Worm (Caenorhabditis elegans) whole organism, midembryonic: ENCODE results near the gene faah-2.
A peak's percentile ranks its signal among the peaks of the same experiment; 100 is the strongest.

ENCODE experiments used
- T22C8.4 ChIP-seq: fragments of 200-800 bp; sonication (Bioruptor generic); IDR thresholded peaks from 2 replicates; pipeline ENCODE4 v1.3.6; 2022; ENCODE audit warnings: missing genetic modification characterization, missing compliant biosample characterization
- cog-1 ChIP-seq: sonication (generic microtip); optimal IDR thresholded peaks from 2 replicates; lab custom pipeline; 2016; ENCODE audit warnings: missing genetic modification characterization, missing compliant biosample characterization
- flt-1 ChIP-seq: fragments of 200-800 bp; sonication (Bioruptor generic); IDR thresholded peaks from 2 replicates; pipeline ENCODE4 v1.3.6; 2022; ENCODE audit warnings: missing genetic modification characterization, missing compliant biosample characterization
- klf-2 ChIP-seq: fragments of 200-800 bp; sonication (Bioruptor generic); conservative IDR thresholded peaks from 2 replicates; pipeline ENCODE4 v1.3.6; 2022; ENCODE audit warnings: missing genetic modification reagents, missing genetic modification characterization, missing compliant biosample characterization
- med-1 ChIP-seq: sonication (generic microtip); optimal IDR thresholded peaks from 2 replicates; lab custom pipeline; 2017; ENCODE audit warnings: missing genetic modification characterization, mild to moderate bottlenecking, missing compliant biosample characterization, antibody characterized with exemption, missing genetic modification reagents; ENCODE audit not compliant: insufficient read depth
- ref-1 ChIP-seq: fragments of 200-800 bp; sonication (Bioruptor generic); conservative IDR thresholded peaks from 2 replicates; pipeline ENCODE4 v1.3.6; 2022; ENCODE audit warnings: missing genetic modification reagents, missing genetic modification characterization, missing compliant biosample characterization
- tab-1 ChIP-seq: fragments of 200-800 bp; sonication (Bioruptor generic); IDR thresholded peaks from 2 replicates; pipeline ENCODE4 v1.3.6; 2022; ENCODE audit warnings: missing genetic modification characterization, missing compliant biosample characterization
- ztf-23 ChIP-seq: fragments of 200-800 bp; sonication (Bioruptor generic); IDR thresholded peaks from 2 replicates; pipeline ENCODE4 v1.3.6; 2022; ENCODE audit warnings: missing genetic modification reagents, missing genetic modification characterization, missing compliant biosample characterization
- ztf-29 ChIP-seq: fragments of 200-800 bp; sonication (Bioruptor generic); IDR thresholded peaks from 2 replicates; pipeline ENCODE4 v1.3.6; 2022; ENCODE audit warnings: missing genetic modification reagents, missing genetic modification characterization, missing compliant biosample characterization

The faah-2 gene

DNA sequence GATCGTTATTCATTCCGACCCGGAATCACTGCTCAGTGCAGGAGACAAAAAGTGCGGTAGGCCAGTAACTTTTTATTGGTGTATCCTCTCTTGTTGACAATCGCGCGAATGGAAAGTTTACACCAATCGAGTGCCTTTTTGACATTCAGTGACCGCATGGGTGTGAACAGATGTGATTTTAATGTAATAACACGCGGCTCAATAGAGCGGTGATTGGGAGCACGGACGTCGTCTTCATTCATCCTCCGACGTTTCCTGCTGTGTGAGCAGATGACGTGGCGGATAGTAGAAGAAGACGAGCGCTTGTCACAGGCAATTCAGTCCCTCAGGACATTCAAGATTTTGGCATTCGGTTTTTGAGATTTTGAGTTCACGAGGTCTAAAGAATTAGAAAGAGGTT, 30.3 kb downstream of the faah-2 start:
- TF ChIP-seq ztf-23: no peak
- no peak for TF ChIP-seq cog-1 (tag; lab: Kevin White, UChicago)
- no peak for TF ChIP-seq ref-1 (GFP tag; lab: Robert Waterston, UW)
- TF ChIP-seq ztf-29 (GFP tag; lab: Robert Waterston, UW): no peak
- no peak for TF ChIP-seq tab-1 (GFP tag; lab: Robert Waterston, UW)

DNA sequence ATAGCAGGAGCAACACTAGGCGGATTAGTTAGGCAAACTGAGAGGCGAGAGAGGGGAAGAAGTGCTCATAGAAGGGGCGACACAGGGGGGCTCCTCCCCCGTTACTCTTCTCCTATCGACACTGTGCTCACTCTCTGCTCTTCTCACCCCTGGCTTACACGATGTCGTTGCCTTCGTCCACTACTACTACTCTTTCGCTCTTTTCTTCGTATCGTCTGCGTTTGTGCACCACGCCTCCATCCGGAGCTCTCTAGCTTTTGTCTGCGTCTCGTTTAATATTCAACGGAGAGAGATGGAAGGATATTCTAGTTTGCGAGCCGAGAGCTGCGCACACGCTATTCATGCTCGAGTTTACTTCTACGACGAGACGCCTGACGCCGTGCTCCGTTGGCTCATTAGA, 31.1 kb downstream of the faah-2 start:
- TF ChIP-seq T22C8.4: no peak
- peak; percentile 6 for TF ChIP-seq cog-1 (tag; lab: Kevin White, UChicago)
- TF ChIP-seq med-1 (GFP tag; lab: Kevin White, UChicago): no peak
- TF ChIP-seq flt-1 (GFP tag; lab: Robert Waterston, UW): peak; percentile 75; the same call in 1 of the 2 replicates
- TF ChIP-seq tab-1 (GFP tag; lab: Robert Waterston, UW): 0 out of 2 replicates have a peak, but pooled peaks have one; percentile 44

DNA sequence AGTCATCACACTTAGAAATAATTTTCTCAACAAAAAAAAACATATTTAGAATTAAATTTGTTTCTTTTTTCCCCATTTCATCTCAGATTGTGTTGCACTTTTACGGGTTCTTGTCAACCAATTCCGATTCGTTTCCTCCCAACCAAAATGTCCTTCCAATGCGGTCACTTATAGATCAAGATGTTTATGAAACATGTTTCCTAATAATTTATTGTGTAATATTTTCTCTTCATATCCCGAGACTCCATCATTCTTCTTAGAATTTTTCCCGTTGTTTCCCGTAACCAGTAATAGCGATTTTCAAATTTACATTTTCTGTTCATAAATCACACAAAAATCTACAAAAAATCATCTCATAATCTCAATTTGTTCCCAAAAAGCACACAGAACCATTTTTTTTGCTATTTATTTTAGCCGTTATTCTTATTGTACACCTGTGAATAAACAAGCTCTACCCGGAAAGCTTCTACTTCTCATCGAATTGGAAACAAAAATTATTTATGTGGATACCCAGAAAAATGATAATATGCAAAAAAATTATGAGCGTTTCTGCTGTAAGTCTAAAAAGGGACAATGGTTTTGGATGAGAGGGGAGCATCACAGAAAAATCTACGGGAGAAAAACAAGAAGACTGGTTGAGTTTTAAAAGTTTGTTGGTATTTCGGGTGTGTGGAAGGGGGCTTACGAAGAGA, 36.3 kb downstream of the faah-2 start:
- TF ChIP-seq tab-1 (GFP tag; lab: Robert Waterston, UW) (no peak), med-1 (GFP tag; lab: Kevin White, UChicago) (no peak), flt-1 (GFP tag; lab: Robert Waterston, UW) (no peak), ztf-23 (no peak), ref-1 (GFP tag; lab: Robert Waterston, UW) (no peak), T22C8.4 (no peak), ztf-29 (GFP tag; lab: Robert Waterston, UW) (no peak), klf-2 (no peak), cog-1 (tag; lab: Kevin White, UChicago) (no peak)

DNA sequence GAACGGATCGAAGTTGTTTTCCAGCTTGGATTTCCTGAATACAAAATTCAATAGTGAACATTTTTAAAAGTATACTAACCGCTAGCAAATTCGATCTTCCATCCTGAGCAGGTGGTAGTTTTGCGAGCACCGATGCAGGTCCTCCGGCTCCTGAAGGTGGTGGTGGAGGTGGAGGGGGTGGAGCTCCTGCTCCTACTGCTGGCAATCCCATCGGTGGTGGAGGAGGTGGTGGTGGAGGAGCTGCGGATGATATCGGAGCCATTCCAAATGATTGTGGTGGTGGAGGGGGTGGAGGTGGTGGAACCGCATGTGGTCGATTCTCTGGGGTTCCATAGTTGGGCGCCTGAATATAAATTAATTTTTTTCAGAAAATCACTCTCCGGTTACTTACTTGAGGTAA, 37.4 kb downstream of the faah-2 start:
- TF ChIP-seq ztf-29 (GFP tag; lab: Robert Waterston, UW) (no peak), ztf-23 (no peak; the same call in 1 of the 2 replicates), T22C8.4 (no peak), med-1 (GFP tag; lab: Kevin White, UChicago) (no peak), flt-1 (GFP tag; lab: Robert Waterston, UW) (no peak), tab-1 (GFP tag; lab: Robert Waterston, UW) (no peak), klf-2 (no peak), ref-1 (GFP tag; lab: Robert Waterston, UW) (no peak), cog-1 (tag; lab: Kevin White, UChicago) (no peak)

DNA sequence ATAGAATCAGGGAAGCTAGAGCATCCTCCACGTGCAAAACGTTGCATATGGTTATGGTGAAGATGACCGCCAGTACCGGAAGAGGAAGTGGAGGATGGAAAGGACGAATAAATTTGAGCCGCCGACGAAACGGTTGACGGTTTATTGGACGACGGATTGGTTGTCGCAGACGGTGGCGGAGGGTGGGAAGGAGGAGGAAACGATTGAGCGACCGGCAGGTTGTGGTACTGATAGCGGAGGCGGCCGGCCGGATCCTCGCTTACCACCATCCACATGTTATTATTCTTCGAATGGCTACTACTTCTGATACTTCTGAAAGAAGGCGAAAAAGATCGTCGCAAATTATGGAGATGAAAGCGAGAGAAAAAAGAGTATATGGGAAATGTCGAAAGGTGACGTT, 40.6 kb downstream of the faah-2 start:
- TF ChIP-seq cog-1 (tag; lab: Kevin White, UChicago) (no peak), flt-1 (GFP tag; lab: Robert Waterston, UW) (no peak), ztf-23 (no peak), klf-2 (no peak), ref-1 (GFP tag; lab: Robert Waterston, UW) (no peak), tab-1 (GFP tag; lab: Robert Waterston, UW) (no peak), T22C8.4 (no peak), ztf-29 (GFP tag; lab: Robert Waterston, UW) (no peak), med-1 (GFP tag; lab: Kevin White, UChicago) (no peak)

DNA sequence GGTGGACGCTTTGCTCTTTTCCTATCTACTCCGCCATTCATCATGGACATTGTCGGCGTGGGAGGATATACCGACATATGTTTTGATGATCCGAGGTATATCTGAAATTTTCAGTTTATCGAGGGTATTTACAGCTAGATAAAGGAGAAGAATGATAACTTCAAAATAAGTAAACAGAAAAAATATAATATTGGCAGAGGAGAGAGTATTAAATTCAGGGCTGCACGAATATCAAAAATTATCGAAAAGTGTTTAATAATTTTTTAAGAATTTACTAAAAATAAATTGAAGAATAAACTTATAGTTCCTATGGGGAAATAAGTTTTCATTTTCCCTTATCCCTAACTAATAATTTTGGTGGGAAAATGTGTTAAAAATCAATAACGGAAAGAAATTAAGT, 46.6 kb downstream of the faah-2 start, which contains the start of gene wsp-1:
TSS of gene wsp-1 (minus strand) at position 101 of the 400 bp plus-strand sequence.
- TF ChIP-seq T22C8.4: no peak
- no peak for TF ChIP-seq flt-1 (GFP tag; lab: Robert Waterston, UW)
- no peak for TF ChIP-seq ztf-29 (GFP tag; lab: Robert Waterston, UW)
- no peak for TF ChIP-seq tab-1 (GFP tag; lab: Robert Waterston, UW)
- no peak for TF ChIP-seq klf-2
- no peak for TF ChIP-seq ztf-23
- no peak for TF ChIP-seq ref-1 (GFP tag; lab: Robert Waterston, UW)
- no peak for TF ChIP-seq cog-1 (tag; lab: Kevin White, UChicago)
- TF ChIP-seq med-1 (GFP tag; lab: Kevin White, UChicago): no peak

DNA sequence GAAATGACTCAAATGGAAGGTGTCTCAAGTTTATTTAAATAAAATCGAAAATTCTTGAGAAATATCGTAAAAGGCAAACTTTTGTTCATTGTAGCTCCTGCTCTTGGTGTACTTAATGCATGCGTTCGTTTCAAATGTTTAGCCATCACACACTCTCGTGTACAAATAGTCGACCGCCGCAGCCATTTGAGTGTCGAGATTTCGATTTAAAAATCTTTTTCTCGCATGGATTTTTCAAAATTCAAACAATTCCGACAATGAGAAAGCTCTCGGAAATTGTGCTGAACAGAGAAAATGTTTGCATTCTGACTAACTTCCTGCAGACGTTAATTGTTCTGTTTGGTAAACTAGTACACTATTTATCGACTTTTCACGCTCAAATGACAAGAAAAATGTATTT, 47.0 kb downstream of the faah-2 start:
- TF ChIP-seq flt-1 (GFP tag; lab: Robert Waterston, UW) (no peak), cog-1 (tag; lab: Kevin White, UChicago) (no peak), med-1 (GFP tag; lab: Kevin White, UChicago) (no peak), ztf-29 (GFP tag; lab: Robert Waterston, UW) (no peak), tab-1 (GFP tag; lab: Robert Waterston, UW) (no peak), T22C8.4 (no peak), ref-1 (GFP tag; lab: Robert Waterston, UW) (no peak), klf-2 (no peak)

DNA sequence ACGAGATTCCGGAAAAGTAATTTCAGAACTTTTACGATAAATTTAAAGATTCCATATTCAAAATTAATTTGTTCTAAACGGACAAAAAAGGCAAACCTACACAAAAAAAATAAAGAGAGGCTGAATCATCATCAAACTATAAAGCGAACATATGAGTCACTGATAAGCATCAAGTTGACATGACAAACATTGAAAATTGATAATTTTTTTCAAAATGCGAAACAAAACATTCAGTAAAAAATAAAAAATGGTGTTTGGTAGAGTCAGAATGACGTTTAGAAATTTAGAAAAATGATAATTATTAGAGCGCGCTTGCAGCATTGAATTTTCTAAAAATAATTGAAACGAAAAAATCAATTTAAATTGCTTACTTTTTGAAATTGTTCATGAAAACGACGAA, 47.6 kb downstream of the faah-2 start:
- TF ChIP-seq ztf-29 (GFP tag; lab: Robert Waterston, UW) (no peak), med-1 (GFP tag; lab: Kevin White, UChicago) (no peak)

DNA sequence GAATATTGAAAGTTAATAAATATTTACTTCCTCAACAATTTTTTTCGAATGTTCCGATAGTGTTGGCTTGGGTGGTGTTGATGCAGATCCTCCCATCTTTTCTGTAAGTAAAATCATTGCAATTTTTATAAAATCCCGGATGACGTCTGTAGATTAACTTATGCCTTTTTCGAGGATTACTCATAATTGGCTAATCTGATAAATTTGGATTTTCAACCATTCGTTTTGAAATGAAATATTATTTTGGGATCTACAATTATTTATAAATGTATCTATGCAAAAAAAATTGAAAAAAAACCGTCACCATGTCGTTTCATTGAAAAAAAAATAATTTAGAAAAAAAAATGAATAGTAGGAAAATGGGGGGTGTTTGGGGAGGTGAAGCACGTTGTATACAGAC, 48.9 kb downstream of the faah-2 start, which contains the start of gene glrx-22:
TSS of gene glrx-22 (minus strand) at position 101 of the 400 bp plus-strand sequence.
- TF ChIP-seq T22C8.4: no peak
- no peak for TF ChIP-seq med-1 (GFP tag; lab: Kevin White, UChicago)
- no peak for TF ChIP-seq tab-1 (GFP tag; lab: Robert Waterston, UW)
- no peak for TF ChIP-seq flt-1 (GFP tag; lab: Robert Waterston, UW)
- TF ChIP-seq cog-1 (tag; lab: Kevin White, UChicago): no peak
- no peak for TF ChIP-seq ref-1 (GFP tag; lab: Robert Waterston, UW)
- TF ChIP-seq ztf-23: no peak
- TF ChIP-seq klf-2: no peak
- no peak for TF ChIP-seq ztf-29 (GFP tag; lab: Robert Waterston, UW)

DNA sequence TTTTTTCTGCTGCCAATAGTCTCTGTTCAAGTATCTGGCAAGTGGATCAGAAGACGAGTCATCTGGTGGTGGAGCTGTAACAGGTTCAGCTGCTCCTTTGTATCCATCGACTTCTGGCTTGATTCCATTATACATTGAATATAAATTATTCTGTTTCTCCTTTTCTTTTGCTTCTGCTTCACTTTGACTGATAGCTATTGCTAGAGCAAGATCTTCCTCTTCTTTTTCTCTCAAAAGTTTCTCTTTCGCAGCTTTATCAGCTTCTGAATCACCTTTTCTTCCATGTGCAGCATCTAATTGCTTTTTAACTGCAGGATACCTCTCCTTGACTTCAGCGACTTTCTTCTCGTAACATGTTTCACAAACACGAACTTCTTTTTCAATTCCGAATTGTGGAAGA, 51.3 kb downstream of the faah-2 start:
- no peak for TF ChIP-seq klf-2
- no peak for TF ChIP-seq ztf-23
- no peak for TF ChIP-seq ref-1 (GFP tag; lab: Robert Waterston, UW)
- no peak for TF ChIP-seq ztf-29 (GFP tag; lab: Robert Waterston, UW)
- TF ChIP-seq med-1 (GFP tag; lab: Kevin White, UChicago): no peak
- no peak for TF ChIP-seq tab-1 (GFP tag; lab: Robert Waterston, UW)
- TF ChIP-seq T22C8.4: no peak
- TF ChIP-seq cog-1 (tag; lab: Kevin White, UChicago): no peak
- no peak for TF ChIP-seq flt-1 (GFP tag; lab: Robert Waterston, UW)
